Worm (Caenorhabditis elegans) whole organism, mixed stage, embryonic: Measurements from ENCODE around the gene F58F12.1.

Source experiments
- elt-1 ChIP-seq: sonication (generic microtip); optimal IDR thresholded peaks from 2 replicates; lab custom pipeline; 2017; ENCODE audit warnings: missing genetic modification characterization, mild to moderate bottlenecking, missing compliant biosample characterization, antibody characterized with exemption, moderate library complexity, borderline replicate concordance; ENCODE audit not compliant: insufficient read depth
- mep-1 ChIP-seq: fragments of 150-350 bp; optimal IDR thresholded peaks from 2 replicates; lab custom pipeline; 2017; ENCODE audit warnings: missing biosample characterization, missing genetic modification reagents, missing genetic modification characterization, inconsistent platforms
- nhr-2 ChIP-seq: fragments of 150-350 bp; optimal IDR thresholded peaks from 2 replicates; lab custom pipeline; 2014; ENCODE audit warnings: missing biosample characterization, missing genetic modification characterization
- nhr-76 ChIP-seq: sonication (generic microtip); optimal IDR thresholded peaks from 2 replicates; lab custom pipeline; 2017; ENCODE audit warnings: missing biosample characterization, missing genetic modification characterization
- snpc-4 ChIP-seq: fragments of 150-350 bp; optimal IDR thresholded peaks from 2 replicates; lab custom pipeline; 2014; ENCODE audit warnings: missing biosample characterization, missing genetic modification characterization
- sptf-1 ChIP-seq: sonication (generic microtip); optimal IDR thresholded peaks from 2 replicates; lab custom pipeline; 2017; ENCODE audit warnings: mild to moderate bottlenecking, missing genetic modification characterization, moderate library complexity, missing compliant biosample characterization

- TF ChIP-seq nhr-76 (tag; lab: Kevin White, UChicago) (no peak), mep-1 (no peak), sptf-1 (tag; lab: Kevin White, UChicago) (no peak), snpc-4 (no peak), nhr-2 (tag; lab: Kevin White, UChicago) (no peak), elt-1 (tag; lab: Kevin White, UChicago) (no peak)
Observed at ce11 chrII:6341076-6341475, 42.4 kb upstream of the F58F12.1 start.
